Worm (Caenorhabditis elegans) whole organism, midembryonic: ENCODE data around the gene C08E8.10.
A peak's percentile ranks its signal among the peaks of the same experiment; 100 is the strongest.

Experiments used
- T22C8.4 ChIP-seq: fragments of 200-800 bp; sonication (Bioruptor generic); IDR thresholded peaks from 2 replicates; pipeline ENCODE4 v1.3.6; 2022; ENCODE audit warnings: missing genetic modification characterization, missing compliant biosample characterization
- cog-1 ChIP-seq: sonication (generic microtip); optimal IDR thresholded peaks from 2 replicates; lab custom pipeline; 2016; ENCODE audit warnings: missing genetic modification characterization, missing compliant biosample characterization
- flt-1 ChIP-seq: fragments of 200-800 bp; sonication (Bioruptor generic); IDR thresholded peaks from 2 replicates; pipeline ENCODE4 v1.3.6; 2022; ENCODE audit warnings: missing genetic modification characterization, missing compliant biosample characterization
- klf-2 ChIP-seq: fragments of 200-800 bp; sonication (Bioruptor generic); conservative IDR thresholded peaks from 2 replicates; pipeline ENCODE4 v1.3.6; 2022; ENCODE audit warnings: missing genetic modification reagents, missing genetic modification characterization, missing compliant biosample characterization
- med-1 ChIP-seq: sonication (generic microtip); optimal IDR thresholded peaks from 2 replicates; lab custom pipeline; 2017; ENCODE audit warnings: missing genetic modification characterization, mild to moderate bottlenecking, missing compliant biosample characterization, antibody characterized with exemption, missing genetic modification reagents; ENCODE audit not compliant: insufficient read depth
- ref-1 ChIP-seq: fragments of 200-800 bp; sonication (Bioruptor generic); conservative IDR thresholded peaks from 2 replicates; pipeline ENCODE4 v1.3.6; 2022; ENCODE audit warnings: missing genetic modification reagents, missing genetic modification characterization, missing compliant biosample characterization
- tab-1 ChIP-seq: fragments of 200-800 bp; sonication (Bioruptor generic); IDR thresholded peaks from 2 replicates; pipeline ENCODE4 v1.3.6; 2022; ENCODE audit warnings: missing genetic modification characterization, missing compliant biosample characterization
- ztf-23 ChIP-seq: fragments of 200-800 bp; sonication (Bioruptor generic); IDR thresholded peaks from 2 replicates; pipeline ENCODE4 v1.3.6; 2022; ENCODE audit warnings: missing genetic modification reagents, missing genetic modification characterization, missing compliant biosample characterization
- ztf-29 ChIP-seq: fragments of 200-800 bp; sonication (Bioruptor generic); IDR thresholded peaks from 2 replicates; pipeline ENCODE4 v1.3.6; 2022; ENCODE audit warnings: missing genetic modification reagents, missing genetic modification characterization, missing compliant biosample characterization

Gene C08E8.10

DNA sequence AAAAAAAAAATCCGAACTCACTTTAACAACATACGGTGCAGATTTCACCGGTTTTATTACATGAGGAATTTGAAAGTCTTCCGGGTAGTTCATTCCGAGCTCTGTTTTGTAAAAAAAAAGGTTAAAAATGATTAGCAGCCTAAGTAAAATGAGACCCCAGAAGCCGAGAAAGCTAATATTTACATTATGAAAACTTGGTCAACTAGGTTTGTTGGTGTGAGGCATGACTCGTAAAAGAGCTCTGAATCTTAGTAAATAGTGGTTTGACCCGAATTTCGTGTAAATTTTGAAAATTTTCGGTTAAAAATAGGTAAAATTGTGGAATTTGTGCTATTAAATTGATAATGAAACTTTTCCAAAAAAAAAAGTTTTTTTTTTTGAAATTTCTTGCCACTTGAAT lies 22.7 kb upstream of the C08E8.10 start, which contains the start of gene C08E8.1:
Gene C08E8.1, minus strand, starts transcription at position 101 of the 400 bp plus-strand sequence.
- TF ChIP-seq med-1 (no peak), flt-1 (GFP tag; lab: Robert Waterston, UW) (no peak), ztf-29 (no peak)

DNA sequence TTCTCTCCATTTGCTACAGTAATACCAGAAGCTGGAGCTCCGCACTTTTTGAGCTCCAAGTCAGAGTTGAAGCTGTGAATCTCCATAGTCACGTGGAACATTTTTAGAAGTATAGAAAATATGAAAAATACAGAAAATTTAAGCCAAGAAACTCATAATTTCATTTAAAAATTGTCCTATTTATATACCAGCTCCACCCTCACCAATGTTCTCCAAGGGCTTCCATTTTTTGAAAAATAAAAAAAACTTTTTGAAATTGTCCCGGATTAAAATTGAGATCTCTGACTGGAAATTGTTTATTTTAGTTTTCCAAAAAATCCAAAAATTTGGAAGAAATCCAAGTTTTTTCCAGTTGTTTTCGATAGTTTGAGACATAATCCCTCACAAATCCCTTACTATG lies 20.2 kb upstream of the C08E8.10 start, which contains the start of gene C08E8.5:
Gene C08E8.5, minus strand, starts transcription at position 101 of the 400 bp plus-strand sequence.
- TF ChIP-seq flt-1 (GFP tag; lab: Robert Waterston, UW) = no peak
- no peak for TF ChIP-seq ztf-23
- no peak for TF ChIP-seq ref-1
- no peak for TF ChIP-seq ztf-29
- TF ChIP-seq med-1 = no peak
- TF ChIP-seq klf-2 (GFP tag; lab: Robert Waterston, UW) = no peak
- TF ChIP-seq cog-1 (tag; lab: Kevin White, UChicago) = no peak
- TF ChIP-seq T22C8.4 (GFP tag; lab: Robert Waterston, UW) = no peak
- no peak for TF ChIP-seq tab-1

DNA sequence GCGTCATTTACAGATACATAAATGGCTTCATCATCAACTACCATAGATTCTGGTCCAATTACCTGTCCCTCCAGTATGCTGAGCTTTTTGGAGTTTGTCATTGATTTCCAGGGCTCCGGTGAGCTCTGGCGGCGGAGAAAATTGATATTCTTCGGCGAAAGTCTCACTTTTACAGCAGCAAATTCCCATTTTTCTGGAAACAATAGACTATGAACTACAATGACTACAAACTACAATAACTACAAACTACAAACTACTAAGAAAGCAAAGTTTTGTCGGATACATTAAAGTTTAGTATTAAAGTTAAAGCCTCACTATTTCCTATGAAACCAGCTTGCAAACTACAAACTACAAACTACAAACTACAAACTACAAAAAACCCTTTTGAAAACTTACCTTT lies 16.0 kb upstream of the C08E8.10 start, which contains the start of gene C08E8.2:
Gene C08E8.2, minus strand, starts transcription at position 101 of the 400 bp plus-strand sequence.
- TF ChIP-seq tab-1 = no peak
- no peak for TF ChIP-seq T22C8.4 (GFP tag; lab: Robert Waterston, UW)
- TF ChIP-seq med-1 = no peak
- TF ChIP-seq cog-1 (tag; lab: Kevin White, UChicago) = no peak
- TF ChIP-seq flt-1 (GFP tag; lab: Robert Waterston, UW) = no peak
- TF ChIP-seq ztf-29 = no peak
- TF ChIP-seq ref-1 = no peak
- TF ChIP-seq klf-2 (GFP tag; lab: Robert Waterston, UW) = no peak
- TF ChIP-seq ztf-23 = no peak

DNA sequence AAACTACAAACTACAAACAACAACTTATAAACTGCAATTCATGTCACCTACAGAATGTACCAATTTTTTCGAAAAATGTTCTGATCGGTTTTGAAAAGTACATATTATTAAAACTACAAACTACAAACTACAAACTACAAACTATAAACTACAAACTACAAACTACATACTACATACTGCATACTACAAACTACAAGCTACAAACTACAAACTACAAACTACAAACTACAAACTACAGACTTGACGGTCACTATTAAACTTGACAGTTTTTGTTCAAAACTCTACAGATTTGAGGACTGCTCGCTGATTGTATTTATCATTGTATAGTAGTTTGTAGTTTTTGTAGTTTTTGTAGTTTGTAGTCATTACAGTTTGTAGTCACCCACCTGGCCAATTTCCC lies 14.6 kb upstream of the C08E8.10 start:
- no peak for TF ChIP-seq flt-1 (GFP tag; lab: Robert Waterston, UW)
- no peak for TF ChIP-seq ref-1
- TF ChIP-seq med-1 = no peak
- TF ChIP-seq ztf-29 = no peak
- TF ChIP-seq tab-1 = no peak
- TF ChIP-seq ztf-23 = no peak
- no peak for TF ChIP-seq cog-1 (tag; lab: Kevin White, UChicago)
- TF ChIP-seq klf-2 (GFP tag; lab: Robert Waterston, UW) = no peak
- TF ChIP-seq T22C8.4 (GFP tag; lab: Robert Waterston, UW) = no peak

DNA sequence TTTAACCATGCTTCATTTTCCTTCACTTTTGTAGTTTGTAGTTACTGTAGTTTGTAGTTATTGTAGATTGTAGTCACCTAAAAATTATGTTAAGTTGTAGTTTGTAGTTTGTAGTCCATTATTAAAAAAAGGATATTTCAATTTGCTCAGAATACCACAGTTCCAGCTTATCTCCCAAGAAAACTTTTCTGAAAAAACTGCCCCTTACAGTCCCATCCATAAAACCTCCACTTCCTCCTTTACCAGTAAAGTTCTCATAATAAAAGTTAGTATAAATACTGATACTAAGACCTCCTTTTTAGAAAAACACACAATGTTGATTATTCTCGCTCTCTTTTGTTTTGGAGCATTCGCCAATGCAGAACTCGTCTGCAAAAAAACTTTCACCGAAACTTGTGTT lies 11.0 kb upstream of the C08E8.10 start, which contains the start of gene C08E8.11:
Gene C08E8.11, plus strand, starts transcription at position 301 of the 400 bp plus-strand sequence.
- no peak for TF ChIP-seq ref-1
- no peak for TF ChIP-seq cog-1 (tag; lab: Kevin White, UChicago)
- no peak for TF ChIP-seq ztf-29
- no peak for TF ChIP-seq tab-1
- TF ChIP-seq med-1 = no peak
- TF ChIP-seq T22C8.4 (GFP tag; lab: Robert Waterston, UW) = no peak
- TF ChIP-seq flt-1 (GFP tag; lab: Robert Waterston, UW) = no peak
- TF ChIP-seq klf-2 (GFP tag; lab: Robert Waterston, UW) = no peak
- no peak for TF ChIP-seq ztf-23

DNA sequence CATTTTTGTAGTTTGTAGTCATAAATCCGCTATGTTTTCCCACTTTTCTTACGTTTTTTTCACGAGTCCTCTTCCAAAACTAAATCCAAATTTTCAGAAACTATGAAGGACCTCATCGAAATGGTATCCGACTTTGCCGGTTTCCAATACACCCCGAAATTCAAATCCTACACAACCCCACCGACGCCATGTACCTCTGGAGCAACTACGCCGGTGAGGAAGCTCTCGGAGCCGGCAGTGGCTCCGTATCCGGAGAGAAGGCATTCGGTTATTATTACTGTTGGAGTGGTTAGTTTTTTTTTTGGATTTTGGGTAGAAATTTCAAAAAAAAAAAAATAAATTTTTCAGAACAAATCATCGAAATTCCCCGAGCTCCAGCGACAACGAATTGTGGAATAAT lies 10.3 kb upstream of the C08E8.10 start, which contains the start of gene C08E8.3:
Gene C08E8.3, plus strand, starts transcription at position 84 of the 400 bp plus-strand sequence.
- TF ChIP-seq cog-1 (tag; lab: Kevin White, UChicago) = no peak
- TF ChIP-seq tab-1 = no peak
- no peak for TF ChIP-seq ref-1
- no peak for TF ChIP-seq klf-2 (GFP tag; lab: Robert Waterston, UW)
- no peak for TF ChIP-seq T22C8.4 (GFP tag; lab: Robert Waterston, UW)

DNA sequence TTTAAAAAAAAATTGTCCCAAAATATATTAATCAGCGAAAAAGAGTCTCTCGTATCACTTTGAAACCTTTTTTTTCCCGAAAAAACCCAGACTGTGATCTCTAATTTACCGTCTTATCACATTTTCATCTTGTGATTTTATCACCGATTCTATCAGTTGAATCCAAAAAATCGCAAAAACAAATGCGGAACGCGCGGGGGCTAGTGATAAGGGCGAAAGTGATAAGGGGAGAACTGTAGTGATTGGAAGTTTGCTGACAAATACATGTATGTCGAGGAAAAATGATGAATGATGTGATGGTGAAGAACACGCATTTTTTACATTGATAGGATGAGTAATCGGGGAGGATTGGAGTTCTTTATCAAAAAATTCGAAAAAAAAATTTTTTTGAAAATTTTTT lies 6.4 kb upstream of the C08E8.10 start:
- no peak for TF ChIP-seq med-1
- TF ChIP-seq klf-2 (GFP tag; lab: Robert Waterston, UW) = no peak
- no peak for TF ChIP-seq cog-1 (tag; lab: Kevin White, UChicago)
- TF ChIP-seq ztf-23 = no peak
- no peak for TF ChIP-seq tab-1
- no peak for TF ChIP-seq T22C8.4 (GFP tag; lab: Robert Waterston, UW)
- no peak for TF ChIP-seq flt-1 (GFP tag; lab: Robert Waterston, UW)
- no peak for TF ChIP-seq ref-1
- no peak for TF ChIP-seq ztf-29

DNA sequence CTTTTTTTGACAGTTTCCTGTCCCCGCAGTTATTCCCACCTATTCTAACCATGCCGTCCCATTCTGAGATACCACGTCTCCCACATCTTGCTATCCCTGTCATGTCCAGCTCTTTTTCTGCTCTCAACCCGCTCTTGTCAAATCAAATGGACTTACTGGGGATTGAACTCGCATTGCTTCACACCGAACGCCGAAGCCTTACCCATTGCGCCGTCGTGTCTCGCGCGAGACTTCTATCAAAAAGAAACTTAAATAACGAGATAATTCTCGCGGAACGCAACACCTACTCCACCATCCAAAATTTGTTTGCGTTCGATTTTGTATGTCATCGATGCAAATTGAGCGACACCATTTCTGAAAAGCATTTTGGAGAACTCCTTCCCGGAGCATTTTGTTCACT lies 4.5 kb upstream of the C08E8.10 start:
- TF ChIP-seq cog-1 (tag; lab: Kevin White, UChicago) (no peak), tab-1 (no peak), med-1 (no peak), flt-1 (GFP tag; lab: Robert Waterston, UW) (no peak)

DNA sequence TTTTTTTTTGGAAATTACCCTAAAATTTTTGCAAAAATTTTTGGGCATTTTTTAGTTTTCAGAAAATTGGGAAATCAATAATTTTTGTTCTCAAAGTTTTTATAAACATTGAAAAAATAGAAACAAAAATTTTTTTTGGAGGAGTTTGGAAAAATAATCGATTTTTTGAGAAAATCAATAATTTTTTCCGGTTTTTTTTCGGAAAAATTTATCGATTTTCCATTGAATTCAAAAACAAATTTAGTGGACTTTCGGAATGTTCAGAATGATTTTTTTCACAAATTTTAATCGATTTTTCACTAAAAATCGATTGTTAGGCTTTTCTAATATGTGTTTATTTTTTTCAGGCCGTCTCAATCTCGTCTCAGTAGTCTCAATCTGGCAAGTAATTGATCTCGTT lies 2.1 kb downstream of the C08E8.10 start:
- peak; percentile 51; the same call in 1 of the 2 replicates for TF ChIP-seq T22C8.4 (GFP tag; lab: Robert Waterston, UW)
- no peak for TF ChIP-seq cog-1 (tag; lab: Kevin White, UChicago)
- no peak for TF ChIP-seq ref-1
- TF ChIP-seq med-1 = no peak

DNA sequence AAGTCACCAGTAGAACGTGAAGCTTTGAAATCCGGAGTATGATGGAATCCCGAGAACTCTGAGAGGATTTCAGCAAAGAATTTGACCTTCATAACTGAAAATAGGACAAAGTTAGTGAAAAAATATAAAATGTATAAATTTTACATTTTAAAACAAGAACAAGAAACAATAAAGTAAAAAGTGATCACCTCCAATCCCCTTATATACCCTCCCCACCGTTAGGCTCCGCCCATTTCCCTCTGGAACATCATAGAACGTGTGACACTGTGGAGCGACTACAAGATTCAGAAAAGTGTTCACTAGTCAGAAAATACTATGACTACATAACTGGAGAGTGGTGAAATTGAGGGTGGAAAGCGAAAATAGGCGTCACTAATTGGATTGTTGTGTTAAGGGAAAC lies 8.6 kb downstream of the C08E8.10 start, which contains the start of gene B0462.4:
Gene B0462.4, minus strand, starts transcription at position 101 of the 400 bp plus-strand sequence.
- TF ChIP-seq med-1 (no peak), tab-1 (no peak), cog-1 (tag; lab: Kevin White, UChicago) (no peak), T22C8.4 (GFP tag; lab: Robert Waterston, UW) (no peak), ztf-23 (no peak), ref-1 (no peak)

DNA sequence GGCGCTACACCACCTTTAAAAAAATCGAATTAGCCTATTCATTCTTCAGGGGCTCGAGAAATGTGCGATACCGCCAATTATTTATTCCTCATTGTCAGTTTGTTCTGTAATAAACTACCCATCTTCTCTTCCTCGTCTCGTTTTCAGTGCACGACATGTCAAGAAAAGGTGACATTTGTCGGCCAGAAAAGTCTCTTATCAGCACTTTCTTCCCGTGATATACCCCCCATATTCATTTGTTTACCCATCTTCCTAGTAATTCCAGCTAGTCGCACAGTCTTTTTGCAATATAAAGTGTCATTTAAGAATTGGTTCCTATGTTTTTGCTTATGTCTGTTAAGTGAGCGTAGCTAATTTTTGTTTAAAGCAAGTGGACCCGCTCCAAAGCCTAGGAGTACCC lies 15.2 kb downstream of the C08E8.10 start:
- TF ChIP-seq med-1 (no peak), cog-1 (tag; lab: Kevin White, UChicago) (no peak), T22C8.4 (GFP tag; lab: Robert Waterston, UW) (no peak)
